Worm (Caenorhabditis elegans) whole organism, young adult: ENCODE data around the gene malt-1.
A peak's percentile ranks its signal among the peaks of the same experiment; 100 is the strongest.

Experiments
- B0019.2 ChIP-seq: fragments of 200-800 bp; sonication (Bioruptor generic); conservative IDR thresholded peaks from 2 replicates; pipeline ENCODE4 v1.3.6; 2022; ENCODE audit warnings: missing genetic modification reagents, missing genetic modification characterization, missing compliant biosample characterization
- C17E4.6 ChIP-seq: fragments of 200-800 bp; sonication (Bioruptor generic); IDR thresholded peaks from 2 replicates; pipeline ENCODE4 v1.3.6; 2022; ENCODE audit warnings: missing genetic modification reagents, missing genetic modification characterization, missing compliant biosample characterization
- F22D6.2 ChIP-seq: sonication (generic microtip); optimal IDR thresholded peaks from 2 replicates; lab custom pipeline; 2016; ENCODE audit warnings: mild to moderate bottlenecking, missing genetic modification characterization, missing compliant biosample characterization
- F23B12.7 ChIP-seq: sonication (generic microtip); optimal IDR thresholded peaks from 2 replicates; lab custom pipeline; 2017; ENCODE audit warnings: missing genetic modification characterization, mild to moderate bottlenecking, missing compliant biosample characterization, antibody characterized with exemption, moderate library complexity; ENCODE audit not compliant: insufficient read depth
- F33H1.4 ChIP-seq: fragments of 200-800 bp; sonication (Bioruptor generic); IDR thresholded peaks from 2 replicates; pipeline ENCODE4 v1.3.6; 2022; ENCODE audit warnings: missing genetic modification reagents, missing genetic modification characterization, missing compliant biosample characterization
- F55B11.4 ChIP-seq: sonication (generic microtip); optimal IDR thresholded peaks from 2 replicates; lab custom pipeline; 2016; ENCODE audit warnings: missing compliant biosample characterization, missing genetic modification characterization, borderline replicate concordance; ENCODE audit not compliant: insufficient read depth
- Y95B8A.8 ChIP-seq: fragments of 200-800 bp; sonication (Bioruptor generic); IDR thresholded peaks from 2 replicates; pipeline ENCODE4 v1.3.6; 2022; ENCODE audit warnings: missing genetic modification reagents, missing genetic modification characterization, missing compliant biosample characterization
- akir-1 ChIP-seq: fragments of 200-800 bp; sonication (Bioruptor generic); optimal IDR thresholded peaks from 2 replicates; lab custom pipeline; 2018; ENCODE audit warnings: mild to moderate bottlenecking, missing genetic modification characterization, moderate library complexity, missing compliant biosample characterization
- aptf-3 ChIP-seq: fragments of 200-800 bp; sonication (Bioruptor generic); IDR thresholded peaks from 2 replicates; pipeline ENCODE4 v1.3.6; 2022; ENCODE audit warnings: missing genetic modification characterization, missing compliant biosample characterization
- ccch-3 ChIP-seq: fragments of 200-800 bp; sonication (Bioruptor generic); optimal IDR thresholded peaks from 2 replicates; lab custom pipeline; 2018; ENCODE audit warnings: mild to moderate bottlenecking, missing genetic modification characterization, missing compliant biosample characterization
- cebp-1 ChIP-seq, 2 experiments: fragments of 200-800 bp in 1 of 2; sonication (Bioruptor generic) in 1 of 2; sonication (generic microtip) in 1 of 2; IDR thresholded peaks in 1 of 2; optimal IDR thresholded peaks in 1 of 2; 2 replicates each; pipeline versions ENCODE4 v1.3.6 to Lab custom; 2017 to 2022; ENCODE audit warnings: missing compliant biosample characterization in 2 of 2, missing genetic modification characterization in 2 of 2, mild to moderate bottlenecking in 1 of 2, missing genetic modification reagents in 1 of 2, moderate library complexity in 1 of 2
- ceh-58 ChIP-seq: fragments of 200-800 bp; sonication (Bioruptor generic); IDR thresholded peaks from 2 replicates; pipeline ENCODE4 v1.3.6; 2022; ENCODE audit warnings: missing genetic modification characterization, missing compliant biosample characterization
- ceh-79 ChIP-seq: sonication (generic microtip); optimal IDR thresholded peaks from 2 replicates; lab custom pipeline; 2017; ENCODE audit warnings: mild to moderate bottlenecking, missing genetic modification characterization, missing compliant biosample characterization
- chd-7 ChIP-seq: sonication (generic microtip); optimal IDR thresholded peaks from 2 replicates; lab custom pipeline; 2016; ENCODE audit warnings: mild to moderate bottlenecking, missing genetic modification characterization, moderate library complexity, missing compliant biosample characterization
- egl-18 ChIP-seq: fragments of 200-800 bp; sonication (Bioruptor generic); IDR thresholded peaks from 2 replicates; pipeline ENCODE4 v1.3.6; 2022; ENCODE audit warnings: missing genetic modification reagents, missing genetic modification characterization, missing compliant biosample characterization
- ekl-4 ChIP-seq: fragments of 200-800 bp; sonication (Bioruptor generic); IDR thresholded peaks from 2 replicates; pipeline ENCODE4 v1.3.6; 2022; ENCODE audit warnings: missing genetic modification reagents, missing genetic modification characterization, missing compliant biosample characterization
- gei-17 ChIP-seq: fragments of 200-800 bp; sonication (Bioruptor generic); optimal IDR thresholded peaks from 2 replicates; lab custom pipeline; 2018; ENCODE audit warnings: mild to moderate bottlenecking, missing genetic modification characterization, missing compliant biosample characterization
- him-1 ChIP-seq: sonication (generic microtip); optimal IDR thresholded peaks from 2 replicates; lab custom pipeline; 2016; ENCODE audit warnings: missing genotype, missing genetic modification reagents, missing genetic modification characterization, missing compliant biosample characterization
- hmg-1.2 ChIP-seq: fragments of 200-800 bp; sonication (Bioruptor generic); IDR thresholded peaks from 2 replicates; pipeline ENCODE4 v1.3.6; 2022; ENCODE audit warnings: missing genetic modification reagents, missing genetic modification characterization, missing compliant biosample characterization
- lag-1 ChIP-seq: fragments of 200-800 bp; sonication (Bioruptor generic); IDR thresholded peaks from 2 replicates; pipeline ENCODE4 v1.3.6; 2022; ENCODE audit warnings: missing genetic modification reagents, missing genetic modification characterization, missing compliant biosample characterization
- let-526 ChIP-seq: fragments of 200-800 bp; sonication (Bioruptor generic); IDR thresholded peaks from 2 replicates; pipeline ENCODE4 v1.3.6; 2022; ENCODE audit warnings: missing genetic modification reagents, missing genetic modification characterization, missing compliant biosample characterization
- lin-26 ChIP-seq: fragments of 200-800 bp; sonication (Bioruptor generic); IDR thresholded peaks from 2 replicates; pipeline ENCODE4 v1.3.6; 2022; ENCODE audit warnings: missing genetic modification reagents, missing genetic modification characterization, missing compliant biosample characterization
- madf-6 ChIP-seq: fragments of 200-800 bp; sonication (Bioruptor generic); IDR thresholded peaks from 2 replicates; pipeline ENCODE4 v1.3.6; 2022; ENCODE audit warnings: missing genetic modification reagents, missing genetic modification characterization, missing compliant biosample characterization
- mcd-1 ChIP-seq: fragments of 200-800 bp; sonication (Bioruptor generic); IDR thresholded peaks from 2 replicates; pipeline ENCODE4 v1.3.6; 2022; ENCODE audit warnings: missing genetic modification reagents, missing genetic modification characterization, missing compliant biosample characterization
- mel-28 ChIP-seq: sonication (generic microtip); optimal IDR thresholded peaks from 2 replicates; lab custom pipeline; 2016; ENCODE audit warnings: borderline replicate concordance, mild to moderate bottlenecking, missing genetic modification characterization, missing compliant biosample characterization
- mes-4 ChIP-seq: sonication (generic microtip); optimal IDR thresholded peaks from 2 replicates; lab custom pipeline; 2016; ENCODE audit warnings: missing genotype, missing genetic modification characterization, missing compliant biosample characterization
- mxl-1 ChIP-seq: sonication (generic microtip); optimal IDR thresholded peaks from 2 replicates; lab custom pipeline; 2016; ENCODE audit warnings: missing genetic modification characterization, missing compliant biosample characterization
- pbrm-1 ChIP-seq: fragments of 200-800 bp; sonication (Bioruptor generic); IDR thresholded peaks from 2 replicates; pipeline ENCODE4 v1.3.6; 2022; ENCODE audit warnings: missing genetic modification reagents, missing genetic modification characterization, missing compliant biosample characterization
- pha-4 ChIP-seq: fragments of 150-350 bp; sonication (generic microtip); optimal IDR thresholded peaks from 2 replicates; lab custom pipeline; 2014; ENCODE audit warnings: missing biosample characterization, missing genetic modification reagents, missing genetic modification characterization
- snpc-1.3 ChIP-seq: sonication (generic microtip); optimal IDR thresholded peaks from 2 replicates; lab custom pipeline; 2017; ENCODE audit warnings: missing genetic modification characterization, mild to moderate bottlenecking, missing compliant biosample characterization, antibody characterized with exemption, moderate library complexity, missing genotype, missing genetic modification reagents; ENCODE audit not compliant: insufficient read depth
- snpc-4 ChIP-seq, 5 experiments: fragments of 150-350 bp in 1 of 5; sonication (generic microtip) in 4 of 5; optimal IDR thresholded peaks; 2 replicates each; lab custom pipeline; 2014 to 2018; ENCODE audit warnings: missing genetic modification characterization in 5 of 5, missing biosample characterization in 3 of 5, antibody characterized with exemption in 2 of 5, mild to moderate bottlenecking in 2 of 5, missing compliant biosample characterization in 2 of 5, missing genotype in 2 of 5, moderate library complexity in 2 of 5, missing genetic modification reagents in 1 of 5
- somi-1 ChIP-seq: fragments of 200-800 bp; sonication (Bioruptor generic); optimal IDR thresholded peaks from 2 replicates; lab custom pipeline; 2018; ENCODE audit warnings: mild to moderate bottlenecking, missing genetic modification characterization, missing compliant biosample characterization
- tbp1 ChIP-seq: fragments of 200-800 bp; sonication (Bioruptor generic); optimal IDR thresholded peaks from 2 replicates; lab custom pipeline; 2018; ENCODE audit warnings: mild to moderate bottlenecking, missing genetic modification characterization, missing compliant biosample characterization
- unc-62 ChIP-seq: fragments of 150-350 bp; optimal IDR thresholded peaks from 2 replicates; lab custom pipeline; 2014; ENCODE audit warnings: missing biosample characterization, missing genetic modification reagents, missing genetic modification characterization
- ztf-28 ChIP-seq: fragments of 200-800 bp; sonication (Bioruptor generic); IDR thresholded peaks from 2 replicates; pipeline ENCODE4 v1.3.6; 2022; ENCODE audit warnings: missing genetic modification reagents, missing genetic modification characterization, missing compliant biosample characterization
- ztf-6 ChIP-seq: fragments of 200-800 bp; sonication (Bioruptor generic); IDR thresholded peaks from 2 replicates; pipeline ENCODE4 v1.3.6; 2022; ENCODE audit warnings: missing genetic modification reagents, missing genetic modification characterization, missing compliant biosample characterization

malt-1 gene

ce11 chrII:6965573-6965972, 14.5 kb upstream of the malt-1 start, which contains the start of gene tra-2:
TSS of gene tra-2 (minus strand) at chrII:6965673.
- TF ChIP-seq mes-4 (tag; lab: Kevin White, UChicago) (no peak), lin-26 (GFP tag; lab: Robert Waterston, UW) (no peak), somi-1 (GFP tag; lab: Kevin White, UChicago) (no peak), chd-7 (no peak), F55B11.4 (no peak), mcd-1 (no peak), ceh-79 (no peak), pha-4 (tag; lab: Kevin White, UChicago) (no peak), F33H1.4 (no peak), egl-18 (GFP tag; lab: Robert Waterston, UW) (no peak), mel-28 (no peak), gei-17 (GFP tag; lab: Kevin White, UChicago) (no peak), mxl-1 (tag; lab: Kevin White, UChicago) (no peak), ekl-4 (no peak), aptf-3 (GFP tag; lab: Robert Waterston, UW) (no peak)
- TF ChIP-seq, all 124 proteins: peak for 0

- TF ChIP-seq hmg-1.2, result no peak
- no peak for TF ChIP-seq cebp-1 (GFP tag; IDR thresholded peaks at IDR 0.05; lab: Robert Waterston, UW)
- no peak for TF ChIP-seq cebp-1 (tag; optimal IDR thresholded peaks at IDR 0.05; lab: Kevin White, UChicago)
- TF ChIP-seq lag-1 (GFP tag; lab: Robert Waterston, UW), result no peak
- TF ChIP-seq B0019.2, result no peak
- TF ChIP-seq tbp1 (GFP tag; lab: Kevin White, UChicago), result no peak
- no peak for TF ChIP-seq snpc-4 (GFP tag; optimal IDR thresholded peaks at IDR 0.05; lab: Kevin White, UChicago)
- no peak for TF ChIP-seq snpc-4 (tag; optimal IDR thresholded peaks at IDR 0.05; lab: Kevin White, UChicago)
- TF ChIP-seq madf-6 (GFP tag; lab: Robert Waterston, UW), result no peak
- TF ChIP-seq ztf-28 (GFP tag; lab: Robert Waterston, UW), result no peak
- no peak for TF ChIP-seq ceh-58 (GFP tag; lab: Robert Waterston, UW)
- TF ChIP-seq F22D6.2 (tag; lab: Kevin White, UChicago), result no peak
- no peak for TF ChIP-seq ccch-3
- TF ChIP-seq C17E4.6 (GFP tag; lab: Robert Waterston, UW), result no peak
- no peak for TF ChIP-seq ztf-6 (GFP tag; lab: Robert Waterston, UW)
- no peak for TF ChIP-seq F23B12.7
- no peak for TF ChIP-seq let-526 (GFP tag; lab: Robert Waterston, UW)
Measured at ce11 chrII:6958136-6958535, 7.0 kb upstream of the malt-1 start.

ce11 chrII:6955084-6955697, 4.1 kb upstream of the malt-1 start:
- TF ChIP-seq Y95B8A.8 (GFP tag; lab: Robert Waterston, UW) (no peak), him-1 (tag; lab: Kevin White, UChicago) (peak; percentile 98), akir-1 (no peak), ekl-4 (0 out of 2 replicates have a peak, but pooled peaks have one; percentile 43), snpc-1.3 (tag; lab: Kevin White, UChicago) (peak; percentile 16), pbrm-1 (GFP tag; lab: Robert Waterston, UW) (0 out of 2 replicates have a peak, but pooled peaks have one; percentile 24), unc-62 (GFP tag; lab: Kevin White, UChicago) (no peak)
